Worm (Caenorhabditis elegans) whole organism, L3 larva: ENCODE measurements around the gene C06A1.7.

ENCODE experiments used
- ceh-16 ChIP-seq: sonication (generic microtip); optimal IDR thresholded peaks from 2 replicates; lab custom pipeline; 2017; ENCODE audit warnings: missing biosample characterization, missing genetic modification characterization
- ztf-11 ChIP-seq: fragments of 150-350 bp; optimal IDR thresholded peaks from 2 replicates; lab custom pipeline; 2014; ENCODE audit warnings: missing biosample characterization, missing genetic modification characterization

DNA sequence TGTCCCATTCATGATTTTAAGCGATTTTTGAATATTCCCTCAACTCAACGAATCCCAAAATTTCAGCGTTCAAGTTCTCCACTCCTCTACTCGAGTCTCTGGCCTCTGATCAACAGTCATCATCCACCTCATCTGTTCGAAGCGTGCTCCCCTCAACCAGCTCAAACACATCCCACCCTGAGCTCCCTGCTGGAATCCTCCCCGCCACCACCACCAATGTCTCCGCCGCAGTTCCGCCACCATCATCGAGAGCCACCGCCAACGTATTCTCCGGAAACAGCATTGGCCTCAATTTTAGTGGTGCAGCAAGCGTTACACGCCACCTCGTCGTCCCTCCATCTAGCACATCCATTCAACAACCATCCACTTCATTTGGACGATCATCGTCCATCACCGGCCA is 33.1 kb upstream of the C06A1.7 start:
- TF ChIP-seq ztf-11 (tag; lab: Kevin White, UChicago) (no peak), ceh-16 (tag; lab: Kevin White, UChicago) (no peak)
